ENCODE assay signal across 1 fruit fly cellular context in genomic region chr3R:25445546-25446400, dm6.
A peak's percentile ranks its signal among the peaks of the same experiment; 100 is the strongest.
TF ChIP-seq lines count a peak whose summit lies in the region.

No protein-coding gene starts in this region.

TF ChIP-seq in whole organism, embryonic, 481 proteins besides CTCF, POLR2A, EP300 and RAD21 (continued from another document):
- TF ChIP-seq gem (tag; optimal IDR thresholded peaks at IDR 0.05; lab: Kevin White, UChicago) (peak; percentile 89), gsb (GFP tag; IDR thresholded peaks at IDR 0.05; lab: Robert Waterston, UW) (0 out of 2 replicates have a peak, but pooled peaks have one; percentile 33), Blimp-1 (GFP tag; optimal IDR thresholded peaks at IDR 0.05; lab: Kevin White, UChicago) (peak; percentile 75), crp (GFP tag; optimal IDR thresholded peaks at IDR 0.05; lab: Kevin White, UChicago) (peak in 1 of 2 experiments; percentile 22), luna (GFP tag; optimal IDR thresholded peaks at IDR 0.05; lab: Kevin White, UChicago) (no peak), seq (GFP tag; IDR thresholded peaks at IDR 0.05; lab: Robert Waterston, UW) (0 out of 2 replicates have a peak, but pooled peaks have one; percentile 37), Dip3 (GFP tag; optimal IDR thresholded peaks at IDR 0.05; lab: Kevin White, UChicago) (no peak), jumu (GFP tag; optimal IDR thresholded peaks at IDR 0.05; lab: Kevin White, UChicago) (peak; percentile 72), ara (GFP tag; IDR thresholded peaks at IDR 0.05; lab: Robert Waterston, UW) (peak; percentile 81), Bdp1 (GFP tag; optimal IDR thresholded peaks at IDR 0.05; lab: Kevin White, UChicago) (no peak), Chrac-16 (GFP tag; optimal IDR thresholded peaks at IDR 0.05; lab: Kevin White, UChicago) (peak; percentile 72), CG6689 (GFP tag; IDR thresholded peaks at IDR 0.05; lab: Robert Waterston, UW) (peak; percentile 84), Xrp1 (GFP tag; IDR thresholded peaks at IDR 0.05; lab: Robert Waterston, UW) (peak; percentile 90), CG4617 (GFP tag; optimal IDR thresholded peaks at IDR 0.05; lab: Kevin White, UChicago; ENCODE audit: borderline replicate concordance) (peak; percentile 29), Aef1 (GFP tag; IDR thresholded peaks at IDR 0.05; lab: Robert Waterston, UW) (no peak), tio (GFP tag; optimal IDR thresholded peaks at IDR 0.05; lab: Kevin White, UChicago) (peak; percentile 60), tll (GFP tag; optimal IDR thresholded peaks at IDR 0.05; lab: Kevin White, UChicago) (no peak), Usf (GFP tag; optimal IDR thresholded peaks at IDR 0.05; lab: Kevin White, UChicago) (peak; percentile 43), bbx (GFP tag; IDR thresholded peaks at IDR 0.05; lab: Robert Waterston, UW; ENCODE audit: partially characterized antibody) (no peak; the same call in 1 of the 2 replicates), CG18599 (GFP tag; optimal IDR thresholded peaks at IDR 0.05; lab: Kevin White, UChicago) (peak; percentile 28), knrl (GFP tag; IDR thresholded peaks at IDR 0.05; lab: Robert Waterston, UW; ENCODE audit: partially characterized antibody) (0 out of 3 replicates have a peak, but pooled peaks have one; percentile 41), CG8089 (GFP tag; optimal IDR thresholded peaks at IDR 0.05; lab: Kevin White, UChicago) (peak; percentile 16), Hmx (GFP tag; optimal IDR thresholded peaks at IDR 0.05; lab: Kevin White, UChicago) (no peak), amos (GFP tag; IDR thresholded peaks at IDR 0.05; lab: Robert Waterston, UW; ENCODE audit: partially characterized antibody) (no peak), sd (tag; optimal IDR thresholded peaks at IDR 0.05; lab: Kevin White, UChicago) (no peak), ewg (GFP tag; optimal IDR thresholded peaks at IDR 0.05; lab: Kevin White, UChicago) (peak; percentile 68), bab2 (GFP tag; optimal IDR thresholded peaks at IDR 0.05; lab: Kevin White, UChicago) (peak; percentile 35), trh (GFP tag; optimal IDR thresholded peaks at IDR 0.05; lab: Kevin White, UChicago) (peak; percentile 37), emc (GFP tag; optimal IDR thresholded peaks at IDR 0.05; lab: Kevin White, UChicago) (no peak), dm (GFP tag; optimal IDR thresholded peaks at IDR 0.05; lab: Kevin White, UChicago) (peak; percentile 6), Poxn (GFP tag; IDR thresholded peaks at IDR 0.05; lab: Robert Waterston, UW) (no peak), CG12942 (GFP tag; optimal IDR thresholded peaks at IDR 0.05; lab: Kevin White, UChicago) (peak; percentile 24), CG10267 (tag; optimal IDR thresholded peaks at IDR 0.05; lab: Kevin White, UChicago) (peak; percentile 55), CG33213 (GFP tag; optimal IDR thresholded peaks at IDR 0.05; lab: Kevin White, UChicago) (peak; percentile 33), CG10431 (GFP tag; optimal IDR thresholded peaks at IDR 0.05; lab: Kevin White, UChicago) (peak; percentile 29), YL-1 (GFP tag; optimal IDR thresholded peaks at IDR 0.05; lab: Kevin White, UChicago) (no peak)
